Worm (Caenorhabditis elegans) whole organism, late embryonic: Measurements from ENCODE around the gene mrpl-20.

Source experiments
- C08G9.2 ChIP-seq: sonication (generic microtip); optimal IDR thresholded peaks from 2 replicates; lab custom pipeline; 2016; ENCODE audit warnings: mild to moderate bottlenecking, missing genetic modification characterization, moderate library complexity, missing compliant biosample characterization
- C38D4.7 ChIP-seq: fragments of 200-800 bp; sonication (Bioruptor generic); optimal IDR thresholded peaks from 2 replicates; lab custom pipeline; 2018; ENCODE audit warnings: mild to moderate bottlenecking, missing genetic modification characterization, moderate library complexity, missing compliant biosample characterization
- K09A11.1 ChIP-seq: sonication (generic microtip); optimal IDR thresholded peaks from 2 replicates; lab custom pipeline; 2017; ENCODE audit warnings: antibody characterized with exemption, mild to moderate bottlenecking, missing genetic modification characterization, missing compliant biosample characterization; ENCODE audit not compliant: insufficient read depth
- Y22D7AL.16 ChIP-seq: sonication (generic microtip); optimal IDR thresholded peaks from 2 replicates; lab custom pipeline; 2016; ENCODE audit warnings: missing genetic modification characterization, missing compliant biosample characterization
- ceh-24 ChIP-seq: sonication (generic microtip); optimal IDR thresholded peaks from 2 replicates; lab custom pipeline; 2016; ENCODE audit warnings: mild to moderate bottlenecking, missing genetic modification characterization, missing compliant biosample characterization
- ceh-31 ChIP-seq: sonication (generic microtip); optimal IDR thresholded peaks from 2 replicates; lab custom pipeline; 2016; ENCODE audit warnings: missing genetic modification characterization, missing compliant biosample characterization
- che-1 ChIP-seq: sonication (generic microtip); optimal IDR thresholded peaks from 2 replicates; lab custom pipeline; 2016; ENCODE audit warnings: mild to moderate bottlenecking, missing genetic modification characterization, missing compliant biosample characterization
- dve-1 ChIP-seq: sonication (generic microtip); optimal IDR thresholded peaks from 2 replicates; lab custom pipeline; 2017; ENCODE audit warnings: antibody characterized with exemption, mild to moderate bottlenecking, missing genetic modification characterization, missing compliant biosample characterization
- elt-4 ChIP-seq: sonication (generic microtip); optimal IDR thresholded peaks from 2 replicates; lab custom pipeline; 2016; ENCODE audit warnings: missing genetic modification characterization, missing compliant biosample characterization
- gmeb-2 ChIP-seq: sonication (generic microtip); optimal IDR thresholded peaks from 2 replicates; lab custom pipeline; 2016; ENCODE audit warnings: missing genetic modification characterization, inconsistent platforms, missing compliant biosample characterization
- hlh-13 ChIP-seq: fragments of 200-800 bp; sonication (Bioruptor generic); optimal IDR thresholded peaks from 2 replicates; lab custom pipeline; 2018; ENCODE audit warnings: mild to moderate bottlenecking, missing genetic modification characterization, missing compliant biosample characterization
- hlh-30 ChIP-seq: sonication (generic microtip); optimal IDR thresholded peaks from 2 replicates; lab custom pipeline; 2017; ENCODE audit warnings: antibody characterized with exemption, missing genetic modification characterization, missing compliant biosample characterization; ENCODE audit not compliant: insufficient read depth
- hlh-6 ChIP-seq: sonication (generic microtip); optimal IDR thresholded peaks from 2 replicates; lab custom pipeline; 2016; ENCODE audit warnings: missing genotype, missing genetic modification characterization, missing compliant biosample characterization
- hlh-8 ChIP-seq: sonication (generic microtip); optimal IDR thresholded peaks from 2 replicates; lab custom pipeline; 2016; ENCODE audit warnings: missing genotype, missing genetic modification characterization, missing compliant biosample characterization
- lin-11 ChIP-seq: fragments of 200-800 bp; sonication (Bioruptor generic); optimal IDR thresholded peaks from 2 replicates; lab custom pipeline; 2018; ENCODE audit warnings: mild to moderate bottlenecking, missing genetic modification characterization, missing compliant biosample characterization
- madf-2 ChIP-seq: sonication (generic microtip); optimal IDR thresholded peaks from 2 replicates; lab custom pipeline; 2017; ENCODE audit warnings: missing genetic modification characterization, missing compliant biosample characterization
- mec-3 ChIP-seq: sonication (generic microtip); optimal IDR thresholded peaks from 2 replicates; lab custom pipeline; 2016; ENCODE audit warnings: borderline replicate concordance, missing genetic modification characterization, missing compliant biosample characterization
- nfya-1 ChIP-seq: sonication (generic microtip); optimal IDR thresholded peaks from 2 replicates; lab custom pipeline; 2017; ENCODE audit warnings: missing genetic modification characterization, mild to moderate bottlenecking, missing compliant biosample characterization, antibody characterized with exemption, moderate library complexity
- nhr-232 ChIP-seq: sonication (generic microtip); optimal IDR thresholded peaks from 2 replicates; lab custom pipeline; 2016; ENCODE audit warnings: missing genetic modification characterization, missing compliant biosample characterization
- odd-2 ChIP-seq: sonication (generic microtip); optimal IDR thresholded peaks from 2 replicates; lab custom pipeline; 2017; ENCODE audit warnings: antibody characterized with exemption, mild to moderate bottlenecking, missing genetic modification characterization, missing compliant biosample characterization
- pag-3 ChIP-seq: sonication (generic microtip); optimal IDR thresholded peaks from 2 replicates; lab custom pipeline; 2016; ENCODE audit warnings: missing compliant biosample characterization, missing genetic modification characterization, borderline replicate concordance
- pat-9 ChIP-seq: fragments of 200-800 bp; sonication (Bioruptor generic); optimal IDR thresholded peaks from 2 replicates; lab custom pipeline; 2018; ENCODE audit warnings: mild to moderate bottlenecking, missing genetic modification characterization, moderate library complexity, missing compliant biosample characterization
- pax-1 ChIP-seq: fragments of 150-350 bp; optimal IDR thresholded peaks from 2 replicates; lab custom pipeline; 2014; ENCODE audit warnings: missing biosample characterization, missing genetic modification characterization
- pha-2 ChIP-seq: sonication (generic microtip); optimal IDR thresholded peaks from 2 replicates; lab custom pipeline; 2017; ENCODE audit warnings: mild to moderate bottlenecking, missing genetic modification characterization, missing compliant biosample characterization
- ref-2 ChIP-seq: sonication (generic microtip); optimal IDR thresholded peaks from 2 replicates; lab custom pipeline; 2016; ENCODE audit warnings: missing genetic modification characterization, missing compliant biosample characterization
- rnt-1 ChIP-seq: sonication (generic microtip); optimal IDR thresholded peaks from 2 replicates; lab custom pipeline; 2016; ENCODE audit warnings: missing genetic modification characterization, missing compliant biosample characterization
- sdc-2 ChIP-seq: sonication (generic microtip); optimal IDR thresholded peaks from 2 replicates; lab custom pipeline; 2016; ENCODE audit warnings: missing genotype, missing genetic modification characterization, missing compliant biosample characterization
- sox-2 ChIP-seq: fragments of 200-800 bp; sonication (Bioruptor generic); IDR thresholded peaks from 2 replicates; pipeline ENCODE4 v1.3.6; 2022; ENCODE audit warnings: missing genetic modification reagents, missing genetic modification characterization, missing compliant biosample characterization
- sox-4 ChIP-seq: sonication (generic microtip); optimal IDR thresholded peaks from 2 replicates; lab custom pipeline; 2017; ENCODE audit warnings: mild to moderate bottlenecking, missing genetic modification characterization, inconsistent platforms, missing compliant biosample characterization
- syd-9 ChIP-seq: sonication (generic microtip); optimal IDR thresholded peaks from 2 replicates; lab custom pipeline; 2016; ENCODE audit warnings: mild to moderate bottlenecking, missing genetic modification characterization, moderate library complexity, missing compliant biosample characterization
- tbx-7 ChIP-seq: sonication (generic microtip); optimal IDR thresholded peaks from 2 replicates; lab custom pipeline; 2016; ENCODE audit warnings: missing genotype, missing genetic modification characterization, missing compliant biosample characterization
- unc-3 ChIP-seq, 2 experiments: fragments of 200-800 bp in 1 of 2; sonication (Bioruptor generic) in 1 of 2; sonication (generic microtip) in 1 of 2; conservative IDR thresholded peaks in 1 of 2; optimal IDR thresholded peaks in 1 of 2; 2 replicates each; pipeline versions ENCODE4 v1.3.6 to Lab custom; 2016 to 2022; ENCODE audit warnings: missing compliant biosample characterization in 2 of 2, missing genetic modification characterization in 2 of 2, missing genetic modification reagents in 1 of 2
- unc-42 ChIP-seq: sonication (generic microtip); optimal IDR thresholded peaks from 2 replicates; lab custom pipeline; 2016; ENCODE audit warnings: missing genotype, missing genetic modification characterization, missing compliant biosample characterization
- unc-55 ChIP-seq: sonication (generic microtip); optimal IDR thresholded peaks from 2 replicates; lab custom pipeline; 2017; ENCODE audit warnings: missing biosample characterization, missing genetic modification reagents, missing genetic modification characterization
- unc-86 ChIP-seq: sonication (generic microtip); optimal IDR thresholded peaks from 2 replicates; lab custom pipeline; 2016; ENCODE audit warnings: missing genetic modification characterization, missing compliant biosample characterization
- zip-5 ChIP-seq: sonication (generic microtip); optimal IDR thresholded peaks from 2 replicates; lab custom pipeline; 2016; ENCODE audit warnings: missing genetic modification characterization, missing compliant biosample characterization

Gene mrpl-20

ce11 chrII:13334966-13335698, 2.9 kb upstream of the mrpl-20 start (continued):
- no peak for TF ChIP-seq odd-2 (tag; lab: Kevin White, UChicago)
- peak; percentile 93 for TF ChIP-seq ref-2 (tag; lab: Kevin White, UChicago)
- peak; percentile 36; the same call in 1 of the 2 replicates for TF ChIP-seq unc-3 (GFP tag; conservative IDR thresholded peaks at IDR 0.05; lab: Robert Waterston, UW)
- no peak for TF ChIP-seq unc-3 (tag; optimal IDR thresholded peaks at IDR 0.05; lab: Kevin White, UChicago)
- TF ChIP-seq pat-9 (tag; lab: Kevin White, UChicago) = peak; percentile 51
- TF ChIP-seq ceh-31 (tag; lab: Kevin White, UChicago) = peak; percentile 84
- TF ChIP-seq sox-4 (tag; lab: Kevin White, UChicago) = peak; percentile 12
- peak; percentile 90 for TF ChIP-seq dve-1
- TF ChIP-seq sdc-2 (tag; lab: Kevin White, UChicago) = peak; percentile 35
- no peak for TF ChIP-seq pax-1
- TF ChIP-seq hlh-30 = peak; percentile 69
- TF ChIP-seq zip-5 = no peak
- peak; percentile 75 for TF ChIP-seq madf-2
- TF ChIP-seq C08G9.2 (tag; lab: Kevin White, UChicago) = no peak
- TF ChIP-seq, all 69 proteins: peak for 40

- TF ChIP-seq zip-5 = no peak
- no peak for TF ChIP-seq unc-86 (tag; lab: Kevin White, UChicago)
- no peak for TF ChIP-seq tbx-7 (tag; lab: Kevin White, UChicago)
- no peak for TF ChIP-seq pha-2
- TF ChIP-seq hlh-30 = no peak
- TF ChIP-seq hlh-8 (tag; lab: Kevin White, UChicago) = no peak
- TF ChIP-seq hlh-13 (GFP tag; lab: Kevin White, UChicago) = no peak
- no peak for TF ChIP-seq mec-3 (tag; lab: Kevin White, UChicago)
- TF ChIP-seq ceh-24 (tag; lab: Kevin White, UChicago) = no peak
- no peak for TF ChIP-seq che-1
- TF ChIP-seq madf-2 = no peak
Observed at ce11 chrII:13339984-13340383, 1.9 kb downstream of the mrpl-20 start.

- TF ChIP-seq dve-1 = peak; percentile 82
- no peak for TF ChIP-seq gmeb-2 (tag; lab: Kevin White, UChicago)
- TF ChIP-seq, all 69 proteins: peak for 1
Observed at ce11 chrII:13341320-13341719, 3.2 kb downstream of the mrpl-20 start.

ce11 chrII:13356092-13356491, 18.0 kb downstream of the mrpl-20 start, which contains the start of gene dmsr-3:
dmsr-3 (minus strand) TSS chrII:13356192.
- no peak for TF ChIP-seq C38D4.7 (GFP tag; lab: Kevin White, UChicago)
- TF ChIP-seq syd-9 = no peak
- no peak for TF ChIP-seq Y22D7AL.16
- TF ChIP-seq K09A11.1 = no peak
- TF ChIP-seq sox-2 (GFP tag; lab: Robert Waterston, UW) = no peak
- TF ChIP-seq nfya-1 (tag; lab: Kevin White, UChicago) = no peak
- no peak for TF ChIP-seq sox-4 (tag; lab: Kevin White, UChicago)
- TF ChIP-seq unc-55 = no peak
- no peak for TF ChIP-seq unc-42 (tag; lab: Kevin White, UChicago)
- no peak for TF ChIP-seq hlh-6 (tag; lab: Kevin White, UChicago)
- no peak for TF ChIP-seq pat-9 (tag; lab: Kevin White, UChicago)
- TF ChIP-seq rnt-1 (tag; lab: Kevin White, UChicago) = no peak
- TF ChIP-seq pag-3 (tag; lab: Kevin White, UChicago) = no peak
- no peak for TF ChIP-seq unc-86 (tag; lab: Kevin White, UChicago)
- TF ChIP-seq elt-4 = no peak
- no peak for TF ChIP-seq C08G9.2 (tag; lab: Kevin White, UChicago)
- no peak for TF ChIP-seq nhr-232 (tag; lab: Kevin White, UChicago)
- TF ChIP-seq pax-1 = no peak
- no peak for TF ChIP-seq lin-11
- no peak for TF ChIP-seq odd-2 (tag; lab: Kevin White, UChicago)
